Worm (Caenorhabditis elegans): ENCODE measurements around the gene T03G6.7.

DNA sequence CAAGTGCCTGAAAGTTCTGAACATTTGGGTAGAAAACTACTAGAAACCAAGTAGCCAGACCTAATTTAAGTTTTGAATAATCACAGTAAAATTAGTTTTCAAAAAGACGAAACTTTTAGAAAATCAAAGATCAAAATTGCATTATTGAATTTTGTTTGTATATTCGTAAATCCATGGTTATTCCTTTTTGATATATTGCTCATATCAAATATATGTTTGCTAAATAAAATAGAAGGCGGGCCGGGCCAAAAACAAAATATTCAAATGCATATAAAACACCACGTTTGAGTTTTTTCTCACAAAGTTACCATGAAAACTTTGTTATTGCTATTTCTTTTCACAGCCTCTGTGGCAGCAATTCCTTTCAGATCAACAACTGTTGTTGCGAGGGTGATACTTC, 16.4 kb upstream of the T03G6.7 start, which contains the start of gene ttr-42:
- no peak for TF ChIP-seq lag-1 (GFP tag; IDR thresholded peaks at IDR 0.05)
- no peak for TF ChIP-seq pha-4 (tag; optimal IDR thresholded peaks at IDR 0.05)
- TF ChIP-seq ama-1 (optimal IDR thresholded peaks at IDR 0.05), result no peak
- no peak for TF ChIP-seq ama-1 (GFP tag; optimal IDR thresholded peaks at IDR 0.05)
- no peak for TF ChIP-seq efl-1 (GFP tag; optimal IDR thresholded peaks at IDR 0.05)
- no peak for TF ChIP-seq snpc-1.3 (tag; optimal IDR thresholded peaks at IDR 0.05; ENCODE audit: insufficient read depth)
- no peak for TF ChIP-seq mel-28 (tag; optimal IDR thresholded peaks at IDR 0.05; ENCODE audit: borderline replicate concordance)
- TF ChIP-seq snpc-4 (GFP tag; optimal IDR thresholded peaks at IDR 0.05), result no peak
- no peak for TF ChIP-seq snpc-4 (tag; optimal IDR thresholded peaks at IDR 0.05)
- TF ChIP-seq hmg-1.2 (GFP tag; IDR thresholded peaks at IDR 0.05), result no peak

Data from whole organism, young adult.